Fruit fly (Drosophila melanogaster): Measurements from ENCODE around the gene slx1.

The slx1 gene

dm6 chr3R:4658991-4659933, 17.5 kb downstream of the slx1 start, which contains the start of gene smash (continued):
- peak; percentile 16 for TF ChIP-seq BtbVII (GFP tag; optimal IDR thresholded peaks at IDR 0.05)
- no peak for TF ChIP-seq B-H2 (GFP tag; optimal IDR thresholded peaks at IDR 0.05)
- peak; percentile 15; the same call in 2 of the 3 replicates for TF ChIP-seq tgo (GFP tag; IDR thresholded peaks at IDR 0.05)
- peak in 1 of 2 experiments; percentile 98 for TF ChIP-seq Pdp1 (GFP tag; optimal IDR thresholded peaks at IDR 0.05)
- TF ChIP-seq CG12219 (GFP tag; optimal IDR thresholded peaks at IDR 0.05) = no peak
- TF ChIP-seq nerfin-2 (GFP tag; IDR thresholded peaks at IDR 0.05; ENCODE audit: partially characterized antibody) = peak; percentile 19; the same call in 1 of the 2 replicates
- TF ChIP-seq CG13424 (tag; optimal IDR thresholded peaks at IDR 0.05) = peak; percentile 2
- TF ChIP-seq CG17186 (GFP tag; optimal IDR thresholded peaks at IDR 0.05) = no peak
- no peak for TF ChIP-seq ac (GFP tag; optimal IDR thresholded peaks at IDR 0.05)
- TF ChIP-seq sens (GFP tag) = peak; percentile 82
- TF ChIP-seq CG1603 (tag; optimal IDR thresholded peaks at IDR 0.05) = peak; percentile 58
- TF ChIP-seq CG4360 (GFP tag; IDR thresholded peaks at IDR 0.05) = no peak
- peak; percentile 57 for TF ChIP-seq Rfx (GFP tag; IDR thresholded peaks at IDR 0.05)
- peak; percentile 29; the same call in 1 of the 2 replicates for TF ChIP-seq lmd (GFP tag; IDR thresholded peaks at IDR 0.05)
- peak; percentile 88 for TF ChIP-seq HLHmδ (GFP tag; optimal IDR thresholded peaks at IDR 0.05)
- TF ChIP-seq stwl (tag; optimal IDR thresholded peaks at IDR 0.05) = peak; percentile 71
- no peak for TF ChIP-seq CG11504 (tag; optimal IDR thresholded peaks at IDR 0.05)
- TF ChIP-seq lbe (GFP tag; optimal IDR thresholded peaks at IDR 0.05) = peak; percentile 28
- peak; percentile 38 for TF ChIP-seq CG15269 (tag; optimal IDR thresholded peaks at IDR 0.05)
- TF ChIP-seq CG7839 (tag; optimal IDR thresholded peaks at IDR 0.05) = peak; percentile 12
- TF ChIP-seq CTCF (GFP tag; optimal IDR thresholded peaks at IDR 0.05) = peak; percentile 50
- TF ChIP-seq prd (optimal IDR thresholded peaks at IDR 0.05) = no peak
- peak; percentile 31; the same call in 1 of the 3 replicates for TF ChIP-seq prd (GFP tag; IDR thresholded peaks at IDR 0.05)
- TF ChIP-seq CG10366 (GFP tag; IDR thresholded peaks at IDR 0.05) = 0 out of 2 replicates have a peak, but pooled peaks have one; percentile 9
- no peak for TF ChIP-seq pan (optimal IDR thresholded peaks at IDR 0.05)
- TF ChIP-seq pan (GFP tag; optimal IDR thresholded peaks at IDR 0.05 in 1 of 2, IDR thresholded peaks at IDR 0.05 in 1 of 2) = peak in 1 of 2 experiments; percentile 38
- no peak for TF ChIP-seq Taf1 (GFP tag; IDR thresholded peaks at IDR 0.05)
- TF ChIP-seq Chrac-16 (GFP tag; optimal IDR thresholded peaks at IDR 0.05) = no peak
- no peak for TF ChIP-seq CkIIα-i1 (GFP tag; IDR thresholded peaks at IDR 0.05)
- no peak for TF ChIP-seq CG3281 (GFP tag; optimal IDR thresholded peaks at IDR 0.05)
- peak; percentile 43 for TF ChIP-seq cwo (GFP tag; optimal IDR thresholded peaks at IDR 0.05)
- peak; percentile 67 for TF ChIP-seq bbx (GFP tag; IDR thresholded peaks at IDR 0.05; ENCODE audit: partially characterized antibody)
- TF ChIP-seq Ravus (GFP tag; IDR thresholded peaks at IDR 0.05) = no peak
- TF ChIP-seq H15 (GFP tag; IDR thresholded peaks at IDR 0.05) = no peak
- TF ChIP-seq CG7372 (GFP tag; IDR thresholded peaks at IDR 0.05) = no peak
- no peak for TF ChIP-seq CG12155 (GFP tag; optimal IDR thresholded peaks at IDR 0.05)
- TF ChIP-seq Hsf (GFP tag; optimal IDR thresholded peaks at IDR 0.05) = no peak
- no peak for TF ChIP-seq kni (GFP tag; optimal IDR thresholded peaks at IDR 0.05)
- peak; percentile 98 for TF ChIP-seq sd (tag; optimal IDR thresholded peaks at IDR 0.05)
- TF ChIP-seq nau (GFP tag; optimal IDR thresholded peaks at IDR 0.05) = peak; percentile 46
- no peak for TF ChIP-seq abd-A (tag; optimal IDR thresholded peaks at IDR 0.05)
- TF ChIP-seq unc-4 (GFP tag; IDR thresholded peaks at IDR 0.05; ENCODE audit: partially characterized antibody) = peak; percentile 20; the same call in 1 of the 2 replicates
- no peak for TF ChIP-seq toy (GFP tag; IDR thresholded peaks at IDR 0.05)
- TF ChIP-seq klu (GFP tag; IDR thresholded peaks at IDR 0.05) = peak; percentile 16; the same call in 1 of the 2 replicates
- peak; percentile 43; the same call in 1 of the 2 replicates for TF ChIP-seq inv (GFP tag; IDR thresholded peaks at IDR 0.05; ENCODE audit: partially characterized antibody)
- peak; percentile 72 for TF ChIP-seq vvl (GFP tag; IDR thresholded peaks at IDR 0.05)
- TF ChIP-seq CG6791 (GFP tag; IDR thresholded peaks at IDR 0.05; ENCODE audit: partially characterized antibody) = peak; percentile 64
- peak; percentile 90 for TF ChIP-seq pzg (GFP tag; optimal IDR thresholded peaks at IDR 0.05)
